Fruit fly (Drosophila melanogaster): Measurements from ENCODE around the gene Act5C.
A peak's percentile ranks its signal among the peaks of the same experiment; 100 is the strongest.

dm6 chrX:5888260-5888659 is 12.4 kb upstream of the Act5C start:
- TF ChIP-seq sna (GFP tag; IDR thresholded peaks at IDR 0.05; ENCODE audit: partially characterized antibody) (no peak), E2f1 (GFP tag; IDR thresholded peaks at IDR 0.05) (no peak), btn (GFP tag; optimal IDR thresholded peaks at IDR 0.05) (no peak), usp (GFP tag; optimal IDR thresholded peaks at IDR 0.05) (no peak), CG4360 (GFP tag; IDR thresholded peaks at IDR 0.05) (no peak), CG17802 (tag; optimal IDR thresholded peaks at IDR 0.05) (no peak), CG10147 (GFP tag; optimal IDR thresholded peaks at IDR 0.05) (no peak), pho (GFP tag; optimal IDR thresholded peaks at IDR 0.05) (no peak), CG34376 (GFP tag; optimal IDR thresholded peaks at IDR 0.05) (no peak), CG15696 (tag; optimal IDR thresholded peaks at IDR 0.05) (no peak), Sox100B (GFP tag; optimal IDR thresholded peaks at IDR 0.05) (no peak), eve (GFP tag; optimal IDR thresholded peaks at IDR 0.05) (peak in 1 of 2 experiments; percentile 7), HLHmδ (GFP tag; optimal IDR thresholded peaks at IDR 0.05) (no peak), pita (GFP tag; optimal IDR thresholded peaks at IDR 0.05) (no peak)

All from whole organism, embryonic.